Fruit fly (Drosophila melanogaster) whole organism, adult: ENCODE results near the gene CG31343.

Experiments used
- CG12768 ChIP-seq: fragments of 200-800 bp; sonication (Bioruptor generic); optimal IDR thresholded peaks from 2 replicates; lab custom pipeline; 2017; ENCODE audit warnings: missing biosample characterization, missing genetic modification characterization, mild to moderate bottlenecking, moderate library complexity, missing genetic modification reagents
- CG14711 ChIP-seq: fragments of 200-800 bp; sonication (Bioruptor generic); optimal IDR thresholded peaks from 2 replicates; lab custom pipeline; 2018; ENCODE audit warnings: missing biosample characterization, mild to moderate bottlenecking, missing genetic modification characterization, moderate library complexity
- CG1620 ChIP-seq: fragments of 200-800 bp; sonication (Bioruptor generic); optimal IDR thresholded peaks from 2 replicates; lab custom pipeline; 2016; ENCODE audit warnings: missing biosample characterization, missing genetic modification characterization
- CG33017 ChIP-seq: fragments of 200-800 bp; sonication (Bioruptor generic); optimal IDR thresholded peaks from 2 replicates; lab custom pipeline; 2018; ENCODE audit warnings: missing biosample characterization, mild to moderate bottlenecking, missing genetic modification characterization, moderate library complexity
- CG5204 ChIP-seq: fragments of 200-800 bp; sonication (Bioruptor generic); optimal IDR thresholded peaks from 2 replicates; lab custom pipeline; 2016; ENCODE audit warnings: missing biosample characterization, missing genetic modification characterization
- CG7045 ChIP-seq: fragments of 200-800 bp; sonication (Bioruptor generic); optimal IDR thresholded peaks from 2 replicates; lab custom pipeline; 2017; ENCODE audit warnings: missing biosample characterization, mild to moderate bottlenecking, missing genetic modification characterization
- bab1 ChIP-seq: fragments of 200-800 bp; sonication (Bioruptor generic); optimal IDR thresholded peaks from 3 replicates; lab custom pipeline; 2019; ENCODE audit warnings: missing biosample characterization, mild to moderate bottlenecking, missing genetic modification characterization, moderate library complexity
- cic ChIP-seq: fragments of 200-800 bp; sonication (Bioruptor generic); optimal IDR thresholded peaks from 2 replicates; lab custom pipeline; 2017; ENCODE audit warnings: missing biosample characterization, mild to moderate bottlenecking, missing genetic modification characterization, moderate library complexity
- kay ChIP-seq: fragments of 200-800 bp; sonication (Bioruptor generic); peaks from one replicate; lab custom pipeline; 2016; ENCODE audit warnings: missing biosample characterization, missing genetic modification characterization, borderline replicate concordance
- pad ChIP-seq: fragments of 200-800 bp; sonication (Bioruptor generic); optimal IDR thresholded peaks from 3 replicates; lab custom pipeline; 2017; ENCODE audit warnings: missing biosample characterization, missing genetic modification characterization, mild to moderate bottlenecking, moderate library complexity, missing genetic modification reagents
- tj ChIP-seq: fragments of 200-800 bp; sonication (Bioruptor generic); optimal IDR thresholded peaks from 3 replicates; lab custom pipeline; 2017; ENCODE audit warnings: missing biosample characterization, mild to moderate bottlenecking, missing genetic modification characterization, moderate library complexity
- toe ChIP-seq: fragments of 200-800 bp; sonication (Bioruptor generic); optimal IDR thresholded peaks from 2 replicates; lab custom pipeline; 2016; ENCODE audit warnings: missing biosample characterization, missing genetic modification characterization

DNA sequence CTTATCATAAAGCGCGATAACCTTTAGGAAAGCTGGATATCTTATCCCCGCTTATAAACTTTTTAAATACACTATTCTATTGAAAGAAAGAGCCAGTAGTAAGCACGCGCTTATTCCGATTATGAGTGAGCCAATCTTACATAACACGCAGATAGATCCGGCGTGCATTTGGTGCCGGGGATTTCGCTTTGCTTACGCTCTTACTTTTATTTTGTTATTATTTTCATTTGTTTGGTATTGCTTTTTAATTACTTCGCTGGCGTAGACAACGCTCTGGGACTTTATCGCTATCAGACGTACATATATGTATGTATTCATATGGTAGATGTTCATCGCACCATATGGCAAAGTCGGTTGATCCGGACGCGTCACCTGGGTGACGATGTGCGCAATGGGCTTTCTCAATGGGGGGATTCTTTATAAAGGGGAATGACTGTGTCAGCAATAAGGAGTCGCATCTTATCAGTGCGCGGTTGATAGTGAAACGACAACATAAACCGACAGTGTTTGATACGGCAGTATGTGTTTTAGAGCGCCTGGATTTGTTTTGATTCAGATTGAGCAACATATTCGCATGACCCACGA lies 4.2 kb upstream of the CG31343 start:
- TF ChIP-seq tj (GFP tag; lab: Kevin White, UChicago), result peak; percentile 51
- no peak for TF ChIP-seq CG12768 (GFP tag; lab: Kevin White, UChicago)
- TF ChIP-seq cic (GFP tag; lab: Kevin White, UChicago), result peak; percentile 72
- peak; percentile 95 for TF ChIP-seq kay (GFP tag; lab: Kevin White, UChicago)
- no peak for TF ChIP-seq toe (GFP tag; lab: Kevin White, UChicago)
- TF ChIP-seq CG14711 (tag; lab: Kevin White, UChicago), result no peak
- TF ChIP-seq bab1, result no peak
- no peak for TF ChIP-seq CG33017 (tag; lab: Kevin White, UChicago)
- no peak for TF ChIP-seq CG1620 (GFP tag; lab: Kevin White, UChicago)
- TF ChIP-seq CG7045, result no peak
- TF ChIP-seq CG5204, result no peak
- TF ChIP-seq pad (GFP tag; lab: Kevin White, UChicago), result peak; percentile 5
